Fruit fly (Drosophila melanogaster): Measurements from ENCODE around the gene CG45072.

DNA sequence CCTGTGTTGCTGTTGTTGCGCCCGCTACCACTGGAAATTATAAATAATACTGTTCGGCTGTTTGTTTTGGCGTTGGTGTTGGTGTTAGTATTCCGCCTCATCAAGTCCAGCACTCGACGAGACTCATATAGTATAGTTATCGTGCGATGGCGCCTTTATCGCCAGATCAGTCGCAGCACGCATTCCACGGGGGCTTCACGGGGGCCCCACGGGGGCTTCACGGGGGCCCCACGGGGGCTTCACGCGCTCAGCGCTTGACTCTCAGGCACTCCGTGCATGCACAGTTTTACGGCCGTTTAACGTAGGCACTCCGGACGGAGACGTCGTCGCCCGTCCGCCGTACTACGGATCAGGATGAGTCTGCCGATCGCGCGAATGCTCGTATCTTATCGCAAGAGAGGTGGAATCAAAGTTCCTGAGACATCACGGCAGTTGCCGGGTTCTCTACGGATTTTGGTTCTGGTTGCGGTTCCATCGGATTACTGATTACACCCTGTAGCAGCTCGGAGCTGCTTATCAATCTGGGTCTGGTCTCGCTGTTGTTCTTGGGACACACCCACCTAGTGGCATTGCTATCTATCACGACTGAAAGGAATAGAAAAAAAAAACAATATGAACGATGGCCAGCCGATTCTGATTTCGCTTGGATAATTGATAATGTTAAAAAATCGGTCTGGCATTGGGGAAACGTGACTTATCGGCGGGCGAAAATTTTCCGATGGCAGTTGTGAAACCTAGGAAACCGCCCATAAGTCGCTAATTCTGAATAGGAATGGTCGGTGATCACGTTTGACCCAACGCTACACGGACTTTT, 20.1 kb downstream of the CG45072 start:
- TF ChIP-seq CG8478 (optimal IDR thresholded peaks at IDR 0.05) = no peak
- TF ChIP-seq pan (optimal IDR thresholded peaks at IDR 0.05) = no peak
- TF ChIP-seq usp (GFP tag; optimal IDR thresholded peaks at IDR 0.05) = no peak
- no peak for TF ChIP-seq psq (optimal IDR thresholded peaks at IDR 0.05)
- TF ChIP-seq Dll (optimal IDR thresholded peaks at IDR 0.05) = no peak

Data from whole organism.